Worm (Caenorhabditis elegans) whole organism, young adult: ENCODE measurements around the gene Y22D7AR.2.

Experiments used
- D2030.7 ChIP-seq: fragments of 200-800 bp; sonication (Bioruptor generic); IDR thresholded peaks from 2 replicates; pipeline ENCODE4 v1.3.6; 2022; ENCODE audit warnings: missing genetic modification reagents, missing genetic modification characterization, missing compliant biosample characterization
- F10E7.11 ChIP-seq: sonication (generic microtip); optimal IDR thresholded peaks from 2 replicates; lab custom pipeline; 2017; ENCODE audit warnings: mild to moderate bottlenecking, missing genetic modification characterization, moderate library complexity, missing compliant biosample characterization
- F23B12.7 ChIP-seq: sonication (generic microtip); optimal IDR thresholded peaks from 2 replicates; lab custom pipeline; 2017; ENCODE audit warnings: missing genetic modification characterization, mild to moderate bottlenecking, missing compliant biosample characterization, antibody characterized with exemption, moderate library complexity; ENCODE audit not compliant: insufficient read depth
- F33H1.4 ChIP-seq: fragments of 200-800 bp; sonication (Bioruptor generic); IDR thresholded peaks from 2 replicates; pipeline ENCODE4 v1.3.6; 2022; ENCODE audit warnings: missing genetic modification reagents, missing genetic modification characterization, missing compliant biosample characterization
- F37B4.10 ChIP-seq: fragments of 200-800 bp; sonication (Bioruptor generic); IDR thresholded peaks from 2 replicates; pipeline ENCODE4 v1.3.6; 2022; ENCODE audit warnings: missing genetic modification characterization, missing compliant biosample characterization
- F55B11.4 ChIP-seq: sonication (generic microtip); optimal IDR thresholded peaks from 2 replicates; lab custom pipeline; 2016; ENCODE audit warnings: missing compliant biosample characterization, missing genetic modification characterization, borderline replicate concordance; ENCODE audit not compliant: insufficient read depth
- K11D2.4 ChIP-seq: fragments of 200-800 bp; sonication (Bioruptor generic); IDR thresholded peaks from 2 replicates; pipeline ENCODE4 v1.3.6; 2022; ENCODE audit warnings: missing genetic modification reagents, missing genetic modification characterization, missing compliant biosample characterization
- T07F8.4 ChIP-seq: sonication (generic microtip); optimal IDR thresholded peaks from 2 replicates; lab custom pipeline; 2016; ENCODE audit warnings: mild to moderate bottlenecking, missing genetic modification characterization, moderate library complexity, missing compliant biosample characterization
- Y67H2A.10 ChIP-seq: fragments of 200-800 bp; sonication (Bioruptor generic); conservative IDR thresholded peaks from 2 replicates; pipeline ENCODE4 v1.3.6; 2022; ENCODE audit warnings: missing genetic modification reagents, missing genetic modification characterization, missing compliant biosample characterization
- ama-1 ChIP-seq, 3 experiments: fragments of 150-350 bp in 1 of 3; sonication (generic microtip) in 2 of 3; optimal IDR thresholded peaks; 2 replicates each; lab custom pipeline; 2014 to 2018; ENCODE audit warnings: missing biosample characterization in 2 of 3, missing genetic modification characterization in 2 of 3, missing genetic modification reagents in 2 of 3
- athp-1 ChIP-seq: sonication (generic microtip); optimal IDR thresholded peaks from 2 replicates; lab custom pipeline; 2017; ENCODE audit warnings: mild to moderate bottlenecking, missing genetic modification characterization, missing compliant biosample characterization
- ccch-3 ChIP-seq: fragments of 200-800 bp; sonication (Bioruptor generic); optimal IDR thresholded peaks from 2 replicates; lab custom pipeline; 2018; ENCODE audit warnings: mild to moderate bottlenecking, missing genetic modification characterization, missing compliant biosample characterization
- cebp-1 ChIP-seq, 2 experiments: fragments of 200-800 bp in 1 of 2; sonication (Bioruptor generic) in 1 of 2; sonication (generic microtip) in 1 of 2; IDR thresholded peaks in 1 of 2; optimal IDR thresholded peaks in 1 of 2; 2 replicates each; pipeline versions ENCODE4 v1.3.6 to Lab custom; 2017 to 2022; ENCODE audit warnings: missing compliant biosample characterization in 2 of 2, missing genetic modification characterization in 2 of 2, mild to moderate bottlenecking in 1 of 2, missing genetic modification reagents in 1 of 2, moderate library complexity in 1 of 2
- ceh-100 ChIP-seq: fragments of 200-800 bp; sonication (Bioruptor generic); IDR thresholded peaks from 2 replicates; pipeline ENCODE4 v1.3.6; 2022; ENCODE audit warnings: missing genetic modification reagents, missing genetic modification characterization, missing compliant biosample characterization
- ets-4 ChIP-seq: fragments of 200-800 bp; sonication (Bioruptor generic); optimal IDR thresholded peaks from 2 replicates; lab custom pipeline; 2018; ENCODE audit warnings: mild to moderate bottlenecking, missing genetic modification characterization, missing compliant biosample characterization
- hmg-1.2 ChIP-seq: fragments of 200-800 bp; sonication (Bioruptor generic); IDR thresholded peaks from 2 replicates; pipeline ENCODE4 v1.3.6; 2022; ENCODE audit warnings: missing genetic modification reagents, missing genetic modification characterization, missing compliant biosample characterization
- hsf-1 ChIP-seq: fragments of 200-800 bp; sonication (Bioruptor generic); IDR thresholded peaks from 2 replicates; pipeline ENCODE4 v1.3.6; 2022; ENCODE audit warnings: missing genetic modification reagents, missing genetic modification characterization, missing compliant biosample characterization
- lin-26 ChIP-seq: fragments of 200-800 bp; sonication (Bioruptor generic); IDR thresholded peaks from 2 replicates; pipeline ENCODE4 v1.3.6; 2022; ENCODE audit warnings: missing genetic modification reagents, missing genetic modification characterization, missing compliant biosample characterization
- lin-54 ChIP-seq: fragments of 200-800 bp; sonication (Bioruptor generic); optimal IDR thresholded peaks from 2 replicates; lab custom pipeline; 2018; ENCODE audit warnings: mild to moderate bottlenecking, missing genetic modification characterization, missing compliant biosample characterization
- lsl-1 ChIP-seq: fragments of 200-800 bp; sonication (Bioruptor generic); optimal IDR thresholded peaks from 2 replicates; lab custom pipeline; 2018; ENCODE audit warnings: mild to moderate bottlenecking, missing genetic modification characterization, moderate library complexity, missing compliant biosample characterization
- madf-6 ChIP-seq: fragments of 200-800 bp; sonication (Bioruptor generic); IDR thresholded peaks from 2 replicates; pipeline ENCODE4 v1.3.6; 2022; ENCODE audit warnings: missing genetic modification reagents, missing genetic modification characterization, missing compliant biosample characterization
- mcd-1 ChIP-seq: fragments of 200-800 bp; sonication (Bioruptor generic); IDR thresholded peaks from 2 replicates; pipeline ENCODE4 v1.3.6; 2022; ENCODE audit warnings: missing genetic modification reagents, missing genetic modification characterization, missing compliant biosample characterization
- nhr-179 ChIP-seq: sonication (generic microtip); optimal IDR thresholded peaks from 2 replicates; lab custom pipeline; 2016; ENCODE audit warnings: mild to moderate bottlenecking, missing genetic modification characterization, missing compliant biosample characterization
- nhr-90 ChIP-seq: sonication (generic microtip); optimal IDR thresholded peaks from 2 replicates; lab custom pipeline; 2016; ENCODE audit warnings: missing genotype, mild to moderate bottlenecking, missing genetic modification characterization, missing compliant biosample characterization
- rpc-1 ChIP-seq, 2 experiments: fragments of 150-350 bp in 1 of 2; sonication (generic microtip) in 1 of 2; optimal IDR thresholded peaks; 2 replicates each; lab custom pipeline; 2014 to 2018; ENCODE audit warnings: missing biosample characterization in 1 of 2, missing genetic modification characterization in 1 of 2, missing genetic modification reagents in 1 of 2, missing genotype in 1 of 2
- sdz-38 ChIP-seq: sonication (generic microtip); optimal IDR thresholded peaks from 2 replicates; lab custom pipeline; 2016; ENCODE audit warnings: missing genotype, missing genetic modification characterization, missing compliant biosample characterization
- snpc-1.3 ChIP-seq: sonication (generic microtip); optimal IDR thresholded peaks from 2 replicates; lab custom pipeline; 2017; ENCODE audit warnings: missing genetic modification characterization, mild to moderate bottlenecking, missing compliant biosample characterization, antibody characterized with exemption, moderate library complexity, missing genotype, missing genetic modification reagents; ENCODE audit not compliant: insufficient read depth
- snpc-3.4 ChIP-seq: sonication (generic microtip); optimal IDR thresholded peaks from 2 replicates; lab custom pipeline; 2017; ENCODE audit warnings: missing genetic modification characterization, mild to moderate bottlenecking, missing compliant biosample characterization, antibody characterized with exemption, moderate library complexity, missing genotype, missing genetic modification reagents
- sptf-2 ChIP-seq: fragments of 200-800 bp; sonication (Bioruptor generic); optimal IDR thresholded peaks from 2 replicates; lab custom pipeline; 2018; ENCODE audit warnings: mild to moderate bottlenecking, missing genetic modification characterization, missing compliant biosample characterization
- tbp1 ChIP-seq: fragments of 200-800 bp; sonication (Bioruptor generic); optimal IDR thresholded peaks from 2 replicates; lab custom pipeline; 2018; ENCODE audit warnings: mild to moderate bottlenecking, missing genetic modification characterization, missing compliant biosample characterization
- unc-130 ChIP-seq: sonication (generic microtip); optimal IDR thresholded peaks from 2 replicates; lab custom pipeline; 2016; ENCODE audit warnings: missing genetic modification reagents, missing genetic modification characterization, missing compliant biosample characterization
- zfh-2 ChIP-seq: fragments of 200-800 bp; sonication (Bioruptor generic); conservative IDR thresholded peaks from 2 replicates; pipeline ENCODE4 v1.3.6; 2022; ENCODE audit warnings: missing genetic modification reagents, missing genetic modification characterization, missing compliant biosample characterization
- ztf-18 ChIP-seq: sonication (generic microtip); optimal IDR thresholded peaks from 2 replicates; lab custom pipeline; 2016; ENCODE audit warnings: missing genotype, mild to moderate bottlenecking, missing genetic modification characterization, missing compliant biosample characterization
- ztf-26 ChIP-seq: sonication (generic microtip); optimal IDR thresholded peaks from 2 replicates; lab custom pipeline; 2017; ENCODE audit warnings: missing genetic modification characterization, missing compliant biosample characterization
- ztf-3 ChIP-seq: fragments of 200-800 bp; sonication (Bioruptor generic); optimal IDR thresholded peaks from 2 replicates; lab custom pipeline; 2018; ENCODE audit warnings: mild to moderate bottlenecking, missing genetic modification characterization, missing compliant biosample characterization

The Y22D7AR.2 gene

ce11 chrIII:1717772-1718171, 12.0 kb downstream of the Y22D7AR.2 start:
- no peak for TF ChIP-seq F33H1.4 (GFP tag; lab: Robert Waterston, UW)
- no peak for TF ChIP-seq Y67H2A.10 (GFP tag; lab: Robert Waterston, UW)

ce11 chrIII:1718800-1719199, 13.1 kb downstream of the Y22D7AR.2 start:
- TF ChIP-seq ceh-100 (GFP tag; lab: Robert Waterston, UW), result no peak

DNA sequence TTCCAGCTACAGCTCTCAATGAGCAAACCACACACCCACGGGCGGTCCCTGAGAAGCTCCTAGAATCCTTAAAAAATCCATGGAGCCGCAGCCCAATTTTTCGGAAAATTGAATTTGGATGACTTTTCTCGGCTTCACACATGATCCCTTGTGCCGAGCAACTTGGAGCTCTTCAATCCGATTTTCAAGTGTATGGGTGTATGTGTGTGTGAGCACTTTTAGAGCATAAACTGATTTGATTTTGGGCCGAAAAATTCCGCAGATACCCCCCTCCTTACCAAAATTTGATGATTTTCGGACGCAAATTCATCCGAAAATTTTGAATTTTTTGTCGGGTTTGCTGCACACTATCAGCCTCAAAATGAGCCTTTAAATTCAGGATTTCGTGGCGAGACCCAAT, 26.1 kb downstream of the Y22D7AR.2 start:
- 0 out of 2 replicates have a peak, but pooled peaks have one; percentile 22 for TF ChIP-seq zfh-2 (GFP tag; lab: Robert Waterston, UW)
- TF ChIP-seq ztf-26, result no peak

- TF ChIP-seq T07F8.4 (tag; lab: Kevin White, UChicago) (no peak), zfh-2 (GFP tag; lab: Robert Waterston, UW) (peak; percentile 41; the same call in 1 of the 2 replicates)
These were observed 27.3 kb downstream of the Y22D7AR.2 start, which contains the start of gene ser-4 for ce11 chrIII:1733001-1733400. TSS of gene ser-4 (minus strand) at chrIII:1733101.

DNA sequence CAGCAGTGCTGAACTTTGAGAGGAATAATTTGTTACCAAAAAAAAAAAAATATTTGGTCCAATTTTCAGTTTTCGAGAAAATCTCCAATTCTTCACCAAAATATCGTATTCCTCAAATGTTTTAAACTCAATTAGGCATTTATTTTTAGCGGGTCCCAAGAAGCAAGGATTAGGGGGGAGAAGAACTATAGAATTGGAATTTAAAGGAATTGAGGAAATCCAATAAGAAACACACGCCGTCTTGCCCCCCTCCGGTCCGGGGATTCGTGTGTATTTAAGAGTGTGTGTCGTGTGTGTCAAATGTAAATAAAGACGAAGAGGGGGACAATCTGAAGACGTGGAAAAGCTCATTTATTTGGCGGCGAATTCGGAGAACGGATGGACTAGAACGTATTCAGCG, 27.7 kb downstream of the Y22D7AR.2 start:
- TF ChIP-seq ccch-3 (GFP tag; lab: Kevin White, UChicago), result no peak
- TF ChIP-seq ztf-3 (GFP tag; lab: Kevin White, UChicago), result no peak
- no peak for TF ChIP-seq snpc-1.3 (tag; lab: Kevin White, UChicago)
- TF ChIP-seq lsl-1 (GFP tag; lab: Kevin White, UChicago), result no peak
- no peak for TF ChIP-seq mcd-1
- TF ChIP-seq sdz-38 (tag; lab: Kevin White, UChicago), result no peak
- no peak for TF ChIP-seq madf-6 (GFP tag; lab: Robert Waterston, UW)
- TF ChIP-seq nhr-179 (tag; lab: Kevin White, UChicago), result no peak
- no peak for TF ChIP-seq ztf-26
- TF ChIP-seq ama-1 (optimal IDR thresholded peaks at IDR 0.05; lab: Kevin White, UChicago), result no peak
- TF ChIP-seq ama-1 (GFP tag; optimal IDR thresholded peaks at IDR 0.05; lab: Kevin White, UChicago), result no peak
- TF ChIP-seq Y67H2A.10 (GFP tag; lab: Robert Waterston, UW), result no peak
- TF ChIP-seq F23B12.7 (tag; lab: Kevin White, UChicago), result no peak
- TF ChIP-seq ets-4 (GFP tag; lab: Kevin White, UChicago), result no peak
- TF ChIP-seq, all 124 proteins: peak for 0

DNA sequence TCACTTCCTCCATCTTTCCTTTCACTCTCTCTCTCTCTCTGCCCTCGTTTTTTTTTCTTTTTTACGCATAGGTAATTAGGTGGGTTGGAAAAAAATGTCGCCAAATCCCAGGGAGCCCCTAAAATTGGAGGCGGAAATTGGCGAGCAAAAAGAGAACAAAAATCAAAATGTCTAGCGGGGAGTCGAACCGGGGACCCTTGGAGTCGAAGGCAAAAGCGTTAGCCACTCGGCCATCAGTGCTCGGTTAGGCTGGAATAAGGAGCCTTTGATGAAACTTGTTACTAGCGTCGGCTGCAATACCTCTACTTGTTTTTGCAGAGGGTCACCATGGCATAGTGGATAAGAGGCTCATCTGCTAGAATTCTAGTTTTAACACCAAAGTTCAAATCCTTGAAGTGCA, 37.3 kb downstream of the Y22D7AR.2 start:
- TF ChIP-seq cebp-1 (GFP tag; IDR thresholded peaks at IDR 0.05; lab: Robert Waterston, UW), result no peak
- TF ChIP-seq cebp-1 (tag; optimal IDR thresholded peaks at IDR 0.05; lab: Kevin White, UChicago), result peak; percentile 25
- TF ChIP-seq snpc-1.3 (tag; lab: Kevin White, UChicago), result peak; percentile 49
- TF ChIP-seq Y67H2A.10 (GFP tag; lab: Robert Waterston, UW), result no peak
- peak; percentile 30; the same call in 1 of the 2 replicates for TF ChIP-seq D2030.7 (GFP tag; lab: Robert Waterston, UW)
- TF ChIP-seq lsl-1 (GFP tag; lab: Kevin White, UChicago), result peak; percentile 39
- TF ChIP-seq mcd-1, result peak; percentile 32; the same call in 1 of the 2 replicates
- TF ChIP-seq lin-26, result peak; percentile 65; the same call in 1 of the 2 replicates
- peak; percentile 60 for TF ChIP-seq rpc-1 (optimal IDR thresholded peaks at IDR 0.05; lab: Kevin White, UChicago)
- TF ChIP-seq rpc-1 (tag; optimal IDR thresholded peaks at IDR 0.05; lab: Kevin White, UChicago), result peak; percentile 78
- no peak for TF ChIP-seq unc-130 (GFP tag; lab: Kevin White, UChicago)
- TF ChIP-seq tbp1 (GFP tag; lab: Kevin White, UChicago), result peak; percentile 86
- TF ChIP-seq zfh-2 (GFP tag; lab: Robert Waterston, UW), result peak; percentile 61
- TF ChIP-seq athp-1, result peak; percentile 22
- TF ChIP-seq F37B4.10 (GFP tag; lab: Robert Waterston, UW), result no peak
- TF ChIP-seq K11D2.4 (GFP tag; lab: Robert Waterston, UW), result peak; percentile 16; the same call in 1 of the 2 replicates
- 0 out of 2 replicates have a peak, but pooled peaks have one; percentile 20 for TF ChIP-seq F33H1.4 (GFP tag; lab: Robert Waterston, UW)
- TF ChIP-seq ztf-18, result peak; percentile 21
- TF ChIP-seq snpc-3.4 (tag; lab: Kevin White, UChicago), result peak; percentile 4
- peak; percentile 17 for TF ChIP-seq lin-54 (GFP tag; lab: Kevin White, UChicago)
- 0 out of 2 replicates have a peak, but pooled peaks have one; percentile 20 for TF ChIP-seq hmg-1.2 (GFP tag; lab: Robert Waterston, UW)
- no peak for TF ChIP-seq F10E7.11 (tag; lab: Kevin White, UChicago)
- TF ChIP-seq hsf-1 (GFP tag; lab: Robert Waterston, UW), result 0 out of 2 replicates have a peak, but pooled peaks have one; percentile 13
- TF ChIP-seq nhr-90 (tag; lab: Kevin White, UChicago), result peak; percentile 48
- TF ChIP-seq sptf-2 (GFP tag; lab: Kevin White, UChicago), result no peak
- no peak for TF ChIP-seq F55B11.4 (tag; lab: Kevin White, UChicago)
